Fruit fly (Drosophila melanogaster) whole organism, embryonic: ENCODE data around the gene CheA75a.

ENCODE experiments used
- ase ChIP-seq: fragments of 200-800 bp; sonication (Bioruptor generic); IDR thresholded peaks from 3 replicates; pipeline ENCODE4 v1.3.6; 2022; ENCODE audit warnings: missing biosample characterization, missing genetic modification characterization
- bbx ChIP-seq: fragments of 200-800 bp; sonication (Bioruptor generic); IDR thresholded peaks from 2 replicates; pipeline ENCODE4 v1.3.6; 2022; ENCODE audit warnings: missing biosample characterization, missing genetic modification characterization; ENCODE audit not compliant: partially characterized antibody
- fu2 ChIP-seq: fragments of 200-800 bp; sonication (Bioruptor generic); optimal IDR thresholded peaks from 2 replicates; lab custom pipeline; 2016; ENCODE audit warnings: missing biosample characterization, missing genetic modification characterization
- onecut ChIP-seq: fragments of 200-800 bp; sonication (Bioruptor generic); IDR thresholded peaks from 2 replicates; pipeline ENCODE4 v1.3.6; 2022; ENCODE audit warnings: missing biosample characterization, missing genetic modification characterization
- tap ChIP-seq: fragments of 200-800 bp; optimal IDR thresholded peaks from 3 replicates; lab custom pipeline; 2019; ENCODE audit warnings: missing biosample characterization, mild to moderate bottlenecking, missing genetic modification characterization, moderate library complexity

dm6 chr3L:18218480-18218879 lies 33.4 kb upstream of the CheA75a start:
- TF ChIP-seq bbx (GFP tag; lab: Robert Waterston, UW) (no peak), onecut (GFP tag; lab: Robert Waterston, UW) (no peak), ase (no peak), fu2 (GFP tag; lab: Kevin White, UChicago) (no peak), tap (no peak)
